Fruit fly (Drosophila melanogaster): ENCODE data around the gene Rev1.
A peak's percentile ranks its signal among the peaks of the same experiment; 100 is the strongest.

Rev1 gene

DNA sequence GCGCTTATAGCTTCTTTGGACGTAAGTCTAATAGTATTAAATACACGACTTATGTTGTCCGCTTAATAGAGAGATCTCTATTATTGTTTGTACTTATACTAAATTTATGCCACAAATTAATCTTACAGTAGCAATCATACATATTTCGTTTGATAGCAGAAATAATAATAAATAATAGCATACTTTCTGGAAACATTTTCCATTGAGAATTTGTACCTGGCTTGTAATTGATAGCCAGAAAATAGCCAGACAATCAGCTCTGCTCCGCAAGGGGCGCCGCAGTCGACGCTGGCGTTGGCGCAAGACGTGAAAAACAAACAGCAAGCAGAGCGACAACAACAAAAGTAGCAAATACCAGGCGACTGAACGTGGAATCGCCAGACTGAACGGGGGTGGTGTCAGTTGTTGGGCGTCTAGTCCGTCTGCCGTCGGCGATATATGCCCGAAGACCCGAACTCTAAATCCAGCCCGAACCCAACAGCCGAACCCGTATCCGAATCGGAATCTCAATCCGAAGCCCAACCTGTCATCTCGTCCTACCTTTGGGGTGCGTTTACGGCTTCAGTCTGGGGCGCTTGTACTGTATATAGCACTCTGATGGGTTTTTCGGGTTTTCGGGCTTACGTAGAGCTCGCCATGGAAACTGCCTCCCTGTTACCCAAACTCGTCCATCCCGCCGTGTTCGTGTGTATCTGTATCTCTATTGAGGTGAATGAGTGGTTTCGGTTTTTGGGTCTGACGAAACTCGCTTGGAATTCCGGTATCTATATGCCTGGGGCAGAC, 45.4 kb downstream of the Rev1 start (continued):
- peak; percentile 100 for TF ChIP-seq CG13894 (tag; optimal IDR thresholded peaks at IDR 0.05)
- no peak for TF ChIP-seq hth (optimal IDR thresholded peaks at IDR 0.05)
- no peak for TF ChIP-seq CG17361 (GFP tag; IDR thresholded peaks at IDR 0.05)
- 0 out of 2 replicates have a peak, but pooled peaks have one; percentile 4 for TF ChIP-seq ssp (GFP tag; IDR thresholded peaks at IDR 0.05)
- TF ChIP-seq grau (tag; optimal IDR thresholded peaks at IDR 0.05), result peak; percentile 66
- TF ChIP-seq CG10267 (tag; optimal IDR thresholded peaks at IDR 0.05), result peak; percentile 17
- TF ChIP-seq phol (tag; optimal IDR thresholded peaks at IDR 0.05), result peak; percentile 53
- peak; percentile 2 for TF ChIP-seq Dad (GFP tag; optimal IDR thresholded peaks at IDR 0.05)
- TF ChIP-seq Hr3 (GFP tag; optimal IDR thresholded peaks at IDR 0.05), result peak; percentile 41
- peak; percentile 94 for TF ChIP-seq row (GFP tag; IDR thresholded peaks at IDR 0.05)
- peak; percentile 46 for TF ChIP-seq Oli (tag; optimal IDR thresholded peaks at IDR 0.05)
- peak; percentile 63 for TF ChIP-seq sd (tag; optimal IDR thresholded peaks at IDR 0.05)
- peak; percentile 69 for TF ChIP-seq CG12391 (tag; optimal IDR thresholded peaks at IDR 0.05)
- peak; percentile 9 for TF ChIP-seq ATbp (GFP tag; optimal IDR thresholded peaks at IDR 0.05)
- TF ChIP-seq CG17829 (tag; optimal IDR thresholded peaks at IDR 0.05), result peak; percentile 13
- peak; percentile 13 for TF ChIP-seq CG12104 (GFP tag; optimal IDR thresholded peaks at IDR 0.05)
- TF ChIP-seq CG8924 (tag; optimal IDR thresholded peaks at IDR 0.05), result peak; percentile 45
- TF ChIP-seq CG14965 (GFP tag; optimal IDR thresholded peaks at IDR 0.05; ENCODE audit: borderline replicate concordance), result no peak
- TF ChIP-seq CG10959 (GFP tag; IDR thresholded peaks at IDR 0.05), result no peak
- TF ChIP-seq Sox102F (GFP tag; optimal IDR thresholded peaks at IDR 0.05), result peak; percentile 27
- peak; percentile 38 for TF ChIP-seq Mad (GFP tag; optimal IDR thresholded peaks at IDR 0.05)
- no peak for TF ChIP-seq Blimp-1 (GFP tag; optimal IDR thresholded peaks at IDR 0.05)
- peak; percentile 28 for TF ChIP-seq Max (GFP tag; optimal IDR thresholded peaks at IDR 0.05)
- no peak for TF ChIP-seq z (GFP tag; IDR thresholded peaks at IDR 0.05)
- TF ChIP-seq pho (GFP tag; optimal IDR thresholded peaks at IDR 0.05), result peak; percentile 13
- TF ChIP-seq cato (GFP tag; optimal IDR thresholded peaks at IDR 0.05; ENCODE audit: borderline replicate concordance), result peak; percentile 29
- TF ChIP-seq CG32767 (GFP tag; IDR thresholded peaks at IDR 0.05), result no peak
- 0 out of 3 replicates have a peak, but pooled peaks have one; percentile 15 for TF ChIP-seq zfh1 (GFP tag; IDR thresholded peaks at IDR 0.05)
- no peak for TF ChIP-seq insv (GFP tag; optimal IDR thresholded peaks at IDR 0.05)
- peak; percentile 35 for TF ChIP-seq CG17385 (GFP tag; optimal IDR thresholded peaks at IDR 0.05)
- TF ChIP-seq Adf1 (GFP tag; IDR thresholded peaks at IDR 0.05), result peak; percentile 94
- TF ChIP-seq Ssrp (tag; optimal IDR thresholded peaks at IDR 0.05), result peak; percentile 48
- no peak for TF ChIP-seq CG8765 (GFP tag; IDR thresholded peaks at IDR 0.05)
- TF ChIP-seq MESR4 (GFP tag; optimal IDR thresholded peaks at IDR 0.05), result no peak
- TF ChIP-seq CG4820 (GFP tag; optimal IDR thresholded peaks at IDR 0.05), result peak; percentile 30
- TF ChIP-seq CG12659 (GFP tag; optimal IDR thresholded peaks at IDR 0.05), result peak; percentile 50
- no peak for TF ChIP-seq CG10654 (GFP tag; optimal IDR thresholded peaks at IDR 0.05)
- TF ChIP-seq ewg (GFP tag; optimal IDR thresholded peaks at IDR 0.05), result no peak
- TF ChIP-seq Atf-2 (GFP tag; optimal IDR thresholded peaks at IDR 0.05), result peak; percentile 9
- TF ChIP-seq gcm (GFP tag; optimal IDR thresholded peaks at IDR 0.05), result no peak
- peak; percentile 54 for TF ChIP-seq sug (tag; optimal IDR thresholded peaks at IDR 0.05)
- TF ChIP-seq Abd-B (GFP tag; optimal IDR thresholded peaks at IDR 0.05), result peak; percentile 43
- TF ChIP-seq Dbx (GFP tag; IDR thresholded peaks at IDR 0.05), result no peak
- peak; percentile 89 for TF ChIP-seq CG6791 (GFP tag; IDR thresholded peaks at IDR 0.05; ENCODE audit: partially characterized antibody)
- peak; percentile 65; the same call in 2 of the 4 replicates for TF ChIP-seq chinmo (GFP tag; IDR thresholded peaks at IDR 0.05; ENCODE audit: partially characterized antibody)
- TF ChIP-seq HHEX (GFP tag; optimal IDR thresholded peaks at IDR 0.05), result no peak
- peak; percentile 75 for TF ChIP-seq gem (tag; optimal IDR thresholded peaks at IDR 0.05)
- TF ChIP-seq CG13424 (tag; optimal IDR thresholded peaks at IDR 0.05), result peak; percentile 53
